Fruit fly (Drosophila melanogaster) whole organism, embryonic: ENCODE data around the gene drpr.

Experiments
- ATbp ChIP-seq: fragments of 200-800 bp; sonication (Bioruptor generic); optimal IDR thresholded peaks from 2 replicates; lab custom pipeline; 2017; ENCODE audit warnings: missing biosample characterization, mild to moderate bottlenecking, missing genetic modification characterization, missing genetic modification reagents
- Adf1 ChIP-seq: fragments of 200-800 bp; sonication (Bioruptor generic); IDR thresholded peaks from 2 replicates; pipeline ENCODE4 v1.3.6; 2022; ENCODE audit warnings: missing biosample characterization, missing genetic modification characterization
- Aef1 ChIP-seq: fragments of 200-800 bp; sonication (Bioruptor generic); IDR thresholded peaks from 3 replicates; pipeline ENCODE4 v1.3.6; 2022; ENCODE audit warnings: missing biosample characterization, missing genetic modification characterization
- Bteb2 ChIP-seq: fragments of 200-800 bp; sonication (Bioruptor generic); optimal IDR thresholded peaks from 2 replicates; lab custom pipeline; 2016; ENCODE audit warnings: missing biosample characterization, missing genetic modification characterization
- CG10274 ChIP-seq: fragments of 200-800 bp; sonication (Bioruptor generic); optimal IDR thresholded peaks from 3 replicates; lab custom pipeline; 2017; ENCODE audit warnings: missing biosample characterization, mild to moderate bottlenecking, missing genetic modification characterization
- CG10565 ChIP-seq: fragments of 200-800 bp; sonication (Bioruptor generic); optimal IDR thresholded peaks from 3 replicates; lab custom pipeline; 2016; ENCODE audit warnings: missing biosample characterization, mild to moderate bottlenecking, missing genetic modification characterization
- CG10979 ChIP-seq: fragments of 200-800 bp; sonication (Bioruptor generic); optimal IDR thresholded peaks from 2 replicates; lab custom pipeline; 2018; ENCODE audit warnings: missing biosample characterization, mild to moderate bottlenecking, missing genetic modification characterization, moderate library complexity
- CG11696 ChIP-seq: fragments of 200-800 bp; sonication (Bioruptor generic); IDR thresholded peaks from 2 replicates; pipeline ENCODE4 v1.3.6; 2022; ENCODE audit warnings: missing biosample characterization, missing genetic modification characterization
- CG11723 ChIP-seq: fragments of 200-800 bp; sonication (Bioruptor generic); optimal IDR thresholded peaks from 2 replicates; lab custom pipeline; 2017; ENCODE audit warnings: missing biosample characterization, mild to moderate bottlenecking, missing genetic modification characterization
- CG12236 ChIP-seq: fragments of 200-800 bp; sonication (Bioruptor generic); optimal IDR thresholded peaks from 2 replicates; lab custom pipeline; 2016; ENCODE audit warnings: missing biosample characterization, missing genetic modification characterization
- CG16863 ChIP-seq: fragments of 200-800 bp; sonication (Bioruptor generic); optimal IDR thresholded peaks from 3 replicates; lab custom pipeline; 2016; ENCODE audit warnings: missing biosample characterization, missing genetic modification characterization
- CG18476 ChIP-seq: fragments of 200-800 bp; sonication (Bioruptor generic); optimal IDR thresholded peaks from 2 replicates; lab custom pipeline; 2016; ENCODE audit warnings: missing biosample characterization, mild to moderate bottlenecking, missing genetic modification characterization
- CG2120 ChIP-seq: fragments of 200-800 bp; sonication (Bioruptor generic); optimal IDR thresholded peaks from 3 replicates; lab custom pipeline; 2016; ENCODE audit warnings: missing biosample characterization, missing genetic modification characterization
- CG3281 ChIP-seq: fragments of 200-800 bp; sonication (Bioruptor generic); optimal IDR thresholded peaks from 3 replicates; lab custom pipeline; 2017; ENCODE audit warnings: missing biosample characterization, mild to moderate bottlenecking, missing genetic modification characterization
- CG3407 ChIP-seq: fragments of 200-800 bp; sonication (Bioruptor generic); optimal IDR thresholded peaks from 2 replicates; lab custom pipeline; 2018; ENCODE audit warnings: missing biosample characterization, mild to moderate bottlenecking, missing genetic modification characterization
- CG4360 ChIP-seq: fragments of 200-800 bp; sonication (Bioruptor generic); IDR thresholded peaks from 2 replicates; pipeline ENCODE4 v1.3.6; 2022; ENCODE audit warnings: missing biosample characterization, missing genetic modification characterization
- CG6175 ChIP-seq: fragments of 200-800 bp; sonication (Bioruptor generic); IDR thresholded peaks from 3 replicates; pipeline ENCODE4 v1.3.6; 2022; ENCODE audit warnings: missing biosample characterization, missing genetic modification characterization
- CG7839 ChIP-seq: fragments of 200-800 bp; sonication (Bioruptor generic); optimal IDR thresholded peaks from 3 replicates; lab custom pipeline; 2018; ENCODE audit warnings: missing biosample characterization, mild to moderate bottlenecking, missing genetic modification characterization, moderate library complexity
- CG7928 ChIP-seq: fragments of 200-800 bp; sonication (Bioruptor generic); optimal IDR thresholded peaks from 2 replicates; lab custom pipeline; 2017; ENCODE audit warnings: missing biosample characterization, mild to moderate bottlenecking, missing genetic modification characterization
- CG8290 ChIP-seq, 3 experiments: fragments of 200-800 bp; sonication (Bioruptor generic); optimal IDR thresholded peaks; 2 replicates each; lab custom pipeline; 2016 to 2019; ENCODE audit warnings: missing biosample characterization in 3 of 3, missing genetic modification characterization in 3 of 3, mild to moderate bottlenecking in 2 of 3, moderate library complexity in 1 of 3
- Drgx ChIP-seq: fragments of 200-800 bp; sonication (Bioruptor generic); IDR thresholded peaks from 2 replicates; pipeline ENCODE4 v1.3.6; 2022; ENCODE audit warnings: missing biosample characterization, missing genetic modification characterization
- Ets65A ChIP-seq: fragments of 200-800 bp; sonication (Bioruptor generic); peaks from one replicate; lab custom pipeline; 2016; ENCODE audit warnings: missing biosample characterization, missing genetic modification characterization
- Fer1 ChIP-seq: fragments of 200-800 bp; sonication (Bioruptor generic); optimal IDR thresholded peaks from 2 replicates; lab custom pipeline; 2017; ENCODE audit warnings: missing biosample characterization, mild to moderate bottlenecking, missing genetic modification characterization
- MBD-R2 ChIP-seq: fragments of 200-800 bp; sonication (Bioruptor generic); IDR thresholded peaks from 2 replicates; pipeline ENCODE4 v1.3.6; 2022; ENCODE audit warnings: missing biosample characterization, missing genetic modification characterization
- NC2β ChIP-seq: fragments of 200-800 bp; sonication (Bioruptor generic); optimal IDR thresholded peaks from 2 replicates; lab custom pipeline; 2016; ENCODE audit warnings: missing biosample characterization, missing genetic modification characterization
- Pdp1 ChIP-seq, 2 experiments: fragments of 200-800 bp; sonication (Bioruptor generic); optimal IDR thresholded peaks; 3 replicates each; lab custom pipeline; 2016; ENCODE audit warnings: missing biosample characterization in 2 of 2, missing genetic modification characterization in 2 of 2, mild to moderate bottlenecking in 1 of 2, moderate library complexity in 1 of 2
- az2 ChIP-seq: fragments of 200-800 bp; sonication (Bioruptor generic); optimal IDR thresholded peaks from 3 replicates; lab custom pipeline; 2016; ENCODE audit warnings: missing biosample characterization, missing genetic modification characterization
- cas ChIP-seq: fragments of 200-800 bp; sonication (Bioruptor generic); IDR thresholded peaks from 2 replicates; pipeline ENCODE4 v1.3.6; 2022; ENCODE audit warnings: missing biosample characterization, missing genetic modification characterization
- cato ChIP-seq: fragments of 200-800 bp; sonication (Bioruptor generic); optimal IDR thresholded peaks from 2 replicates; lab custom pipeline; 2016; ENCODE audit warnings: missing biosample characterization, missing genetic modification characterization, borderline replicate concordance
- chif ChIP-seq, 2 experiments: fragments of 200-800 bp; sonication (Bioruptor generic); optimal IDR thresholded peaks; 3 replicates each; lab custom pipeline; 2016; ENCODE audit warnings: missing biosample characterization in 2 of 2, missing genetic modification characterization in 2 of 2
- crc ChIP-seq: fragments of 200-800 bp; sonication (Bioruptor generic); optimal IDR thresholded peaks from 2 replicates; lab custom pipeline; 2016; ENCODE audit warnings: missing biosample characterization, missing genetic modification characterization
- dmrt11E ChIP-seq: fragments of 200-800 bp; sonication (Bioruptor generic); optimal IDR thresholded peaks from 3 replicates; lab custom pipeline; 2018; ENCODE audit warnings: missing biosample characterization, mild to moderate bottlenecking, missing genetic modification characterization, moderate library complexity
- gce ChIP-seq: fragments of 200-800 bp; sonication (Bioruptor generic); IDR thresholded peaks from 3 replicates; pipeline ENCODE4 v1.3.6; 2022; ENCODE audit warnings: missing biosample characterization, missing genetic modification characterization
- gcm ChIP-seq: fragments of 200-800 bp; sonication (Bioruptor generic); optimal IDR thresholded peaks from 2 replicates; lab custom pipeline; 2019; ENCODE audit warnings: missing biosample characterization, mild to moderate bottlenecking, missing genetic modification characterization, moderate library complexity
- grn ChIP-seq: fragments of 200-800 bp; sonication (Bioruptor generic); optimal IDR thresholded peaks from 3 replicates; lab custom pipeline; 2017; ENCODE audit warnings: missing biosample characterization, missing genetic modification characterization
- gsb ChIP-seq: fragments of 200-800 bp; sonication (Bioruptor generic); IDR thresholded peaks from 2 replicates; pipeline ENCODE4 v1.3.6; 2022; ENCODE audit warnings: missing biosample characterization, missing genetic modification characterization
- ind ChIP-seq: fragments of 200-800 bp; sonication (Bioruptor generic); optimal IDR thresholded peaks from 3 replicates; lab custom pipeline; 2016; ENCODE audit warnings: missing biosample characterization, missing genetic modification characterization
- lab ChIP-seq: fragments of 200-800 bp; sonication (Bioruptor generic); optimal IDR thresholded peaks from 3 replicates; lab custom pipeline; 2017; ENCODE audit warnings: missing biosample characterization, missing genetic modification characterization, mild to moderate bottlenecking, moderate library complexity, missing genetic modification reagents
- p53 ChIP-seq: fragments of 200-800 bp; sonication (Bioruptor generic); optimal IDR thresholded peaks from 2 replicates; lab custom pipeline; 2016; ENCODE audit warnings: missing biosample characterization, missing genetic modification characterization
- prd ChIP-seq, 3 experiments: fragments of >200 bp in 2 of 3; fragments of 200-800 bp in 1 of 3; sonication (Bioruptor generic) in 1 of 3; optimal IDR thresholded peaks in 2 of 3; IDR thresholded peaks in 1 of 3; 2 replicates in 2 of 3; 3 replicates in 1 of 3; pipeline versions ENCODE4 v1.3.6 to Lab custom; 2017 to 2022; ENCODE audit warnings: missing biosample characterization in 1 of 3, missing genetic modification characterization in 1 of 3
- shn ChIP-seq: fragments of 200-800 bp; sonication (Bioruptor generic); optimal IDR thresholded peaks from 3 replicates; lab custom pipeline; 2016; ENCODE audit warnings: missing biosample characterization, missing genetic modification characterization
- sisA ChIP-seq: fragments of 200-800 bp; sonication (Bioruptor generic); IDR thresholded peaks from 2 replicates; pipeline ENCODE4 v1.3.6; 2022; ENCODE audit warnings: missing biosample characterization, missing genetic modification characterization
- sob ChIP-seq: fragments of 200-800 bp; sonication (Bioruptor generic); IDR thresholded peaks from 2 replicates; pipeline ENCODE4 v1.3.6; 2022; ENCODE audit warnings: missing biosample characterization, missing genetic modification characterization
- sr ChIP-seq: fragments of 200-800 bp; sonication (Bioruptor generic); IDR thresholded peaks from 3 replicates; pipeline ENCODE4 v1.3.6; 2022; ENCODE audit warnings: missing biosample characterization, missing genetic modification characterization
- tgo ChIP-seq: fragments of 200-800 bp; sonication (Bioruptor generic); IDR thresholded peaks from 3 replicates; pipeline ENCODE4 v1.3.6; 2022; ENCODE audit warnings: missing biosample characterization, missing genetic modification characterization
- tna ChIP-seq: fragments of 200-800 bp; sonication (Bioruptor generic); IDR thresholded peaks from 2 replicates; pipeline ENCODE4 v1.3.6; 2022; ENCODE audit warnings: missing biosample characterization, missing genetic modification characterization; ENCODE audit not compliant: partially characterized antibody
- toy ChIP-seq: fragments of 200-800 bp; sonication (Bioruptor generic); IDR thresholded peaks from 2 replicates; pipeline ENCODE4 v1.3.6; 2022; ENCODE audit warnings: missing biosample characterization, missing genetic modification characterization
- wek ChIP-seq: fragments of 200-800 bp; sonication (Bioruptor generic); optimal IDR thresholded peaks from 3 replicates; lab custom pipeline; 2018; ENCODE audit warnings: missing biosample characterization, mild to moderate bottlenecking, missing genetic modification characterization, moderate library complexity
- yki ChIP-seq: fragments of >200 bp; optimal IDR thresholded peaks from 3 replicates; lab custom pipeline; 2018

Gene drpr

dm6 chr3L:1740129-1740975 lies 9.4 kb upstream of the drpr start (continued):
- TF ChIP-seq crc (peak; percentile 60), CG6175 (GFP tag; lab: Robert Waterston, UW) (no peak), CG16863 (peak; percentile 56), CG11723 (GFP tag; lab: Kevin White, UChicago) (peak; percentile 39), CG7928 (GFP tag; lab: Kevin White, UChicago) (no peak), wek (GFP tag; lab: Kevin White, UChicago) (peak; percentile 17), sr (GFP tag; lab: Robert Waterston, UW) (peak; percentile 92), MBD-R2 (GFP tag; lab: Robert Waterston, UW) (no peak; the same call in 1 of the 2 replicates), tgo (GFP tag; lab: Robert Waterston, UW) (peak; percentile 86), CG2120 (GFP tag; lab: Kevin White, UChicago) (peak; percentile 74), CG10979 (tag; lab: Kevin White, UChicago) (no peak), Bteb2 (peak; percentile 65), grn (GFP tag; lab: Kevin White, UChicago) (no peak), prd (optimal IDR thresholded peaks at IDR 0.05; lab: Kevin White, UChicago) (no peak), prd (GFP tag; IDR thresholded peaks at IDR 0.05; lab: Robert Waterston, UW) (peak; percentile 78), NC2β (GFP tag; lab: Kevin White, UChicago) (no peak), lab (GFP tag; lab: Kevin White, UChicago) (no peak), CG7839 (tag; lab: Kevin White, UChicago) (peak; percentile 59), CG10565 (no peak), ATbp (GFP tag; lab: Kevin White, UChicago) (peak; percentile 26), sob (GFP tag; lab: Robert Waterston, UW) (peak; percentile 77), Drgx (GFP tag; lab: Robert Waterston, UW) (peak; percentile 52), az2 (peak; percentile 65), Pdp1 (GFP tag; optimal IDR thresholded peaks at IDR 0.05; lab: Kevin White, UChicago) (peak; percentile 6 to 78), chif (GFP tag; optimal IDR thresholded peaks at IDR 0.05; lab: Kevin White, UChicago) (peak; percentile 44 to 61), p53 (GFP tag; lab: Kevin White, UChicago) (peak; percentile 25), sisA (peak; percentile 71), CG10274 (GFP tag; lab: Kevin White, UChicago) (no peak), Adf1 (GFP tag; lab: Robert Waterston, UW) (no peak), CG12236 (no peak), cato (GFP tag; lab: Kevin White, UChicago) (peak; percentile 27), cas (GFP tag; lab: Robert Waterston, UW) (0 out of 2 replicates have a peak, but pooled peaks have one; percentile 43), CG3281 (GFP tag; lab: Kevin White, UChicago) (no peak), yki (no peak), gsb (peak; percentile 56), Fer1 (GFP tag; lab: Kevin White, UChicago) (no peak), gce (GFP tag; lab: Robert Waterston, UW) (peak; percentile 71; the same call in 1 of the 3 replicates), CG11696 (peak; percentile 32; the same call in 1 of the 2 replicates), gcm (GFP tag; lab: Kevin White, UChicago) (no peak), shn (GFP tag; lab: Kevin White, UChicago) (peak; percentile 51), CG4360 (GFP tag; lab: Robert Waterston, UW) (no peak), dmrt11E (tag; lab: Kevin White, UChicago) (no peak), Aef1 (GFP tag; lab: Robert Waterston, UW) (peak; percentile 73), ind (GFP tag; lab: Kevin White, UChicago) (no peak), CG3407 (no peak), toy (GFP tag; lab: Robert Waterston, UW) (peak; percentile 43; the same call in 1 of the 2 replicates), Ets65A (GFP tag; lab: Kevin White, UChicago) (peak; percentile 94), tna (GFP tag; lab: Robert Waterston, UW) (no peak), CG18476 (GFP tag; lab: Kevin White, UChicago) (no peak), CG8290 (GFP tag; optimal IDR thresholded peaks at IDR 0.05; lab: Kevin White, UChicago) (no peak), CG8290 (tag; optimal IDR thresholded peaks at IDR 0.05; lab: Kevin White, UChicago) (peak in 1 of 2 experiments; percentile 93)
